Fruit fly (Drosophila melanogaster): Measurements from ENCODE around the gene Pfdn2.

Pfdn2 gene

dm6 chr3L:11035039-11035438 is 39.1 kb downstream of the Pfdn2 start:
- TF ChIP-seq dsx (GFP tag; optimal IDR thresholded peaks at IDR 0.05; ENCODE audit: poor library complexity, severe bottlenecking) (no peak), OdsH (GFP tag; optimal IDR thresholded peaks at IDR 0.05) (no peak), CG11762 (GFP tag; optimal IDR thresholded peaks at IDR 0.05; ENCODE audit: insufficient read depth) (no peak), vri (GFP tag; optimal IDR thresholded peaks at IDR 0.05) (peak; percentile 63), CG1621 (tag; optimal IDR thresholded peaks at IDR 0.05) (no peak)

dm6 chr3L:11033327-11033975 is 40.7 kb downstream of the Pfdn2 start:
- TF ChIP-seq achi (GFP tag; optimal IDR thresholded peaks at IDR 0.05) (peak; percentile 76), topi (GFP tag; optimal IDR thresholded peaks at IDR 0.05) (peak; percentile 76), CG11294 (GFP tag; IDR thresholded peaks at IDR 0.05) (0 out of 2 replicates have a peak, but pooled peaks have one; percentile 14), ss (GFP tag; optimal IDR thresholded peaks at IDR 0.05) (peak; percentile 74 to 78), Eip78C (GFP tag) (peak; percentile 96), Sox14 (GFP tag; optimal IDR thresholded peaks at IDR 0.05) (peak; percentile 69), fkh (GFP tag; optimal IDR thresholded peaks at IDR 0.05) (no peak), Eip75B (GFP tag; optimal IDR thresholded peaks at IDR 0.05) (peak; percentile 79), cyc (GFP tag; optimal IDR thresholded peaks at IDR 0.05) (peak; percentile 54), Lpt (GFP tag; optimal IDR thresholded peaks at IDR 0.05) (peak; percentile 71), CG16779 (tag; optimal IDR thresholded peaks at IDR 0.05) (peak; percentile 50), svp (GFP tag) (peak; percentile 89), pdm3 (GFP tag; optimal IDR thresholded peaks at IDR 0.05) (peak; percentile 67), fd59A (GFP tag; optimal IDR thresholded peaks at IDR 0.05) (peak; percentile 64), CG7368 (GFP tag; optimal IDR thresholded peaks at IDR 0.05) (peak; percentile 32), CG3032 (tag; optimal IDR thresholded peaks at IDR 0.05) (peak; percentile 79), CG31627 (GFP tag; optimal IDR thresholded peaks at IDR 0.05) (peak; percentile 60), Ets21C (GFP tag; optimal IDR thresholded peaks at IDR 0.05) (peak; percentile 36), Blimp-1 (GFP tag; optimal IDR thresholded peaks at IDR 0.05) (peak; percentile 70), CG6854 (GFP tag; optimal IDR thresholded peaks at IDR 0.05) (peak; percentile 26), salr (GFP tag; optimal IDR thresholded peaks at IDR 0.05) (peak; percentile 33 to 46), CG1621 (tag; optimal IDR thresholded peaks at IDR 0.05) (peak; percentile 74), Ets96B (tag; optimal IDR thresholded peaks at IDR 0.05) (peak; percentile 85), vri (GFP tag; optimal IDR thresholded peaks at IDR 0.05) (peak; percentile 61), CG6808 (GFP tag; optimal IDR thresholded peaks at IDR 0.05) (peak; percentile 80), CG9139 (GFP tag; optimal IDR thresholded peaks at IDR 0.05) (peak; percentile 59), Sox15 (GFP tag; optimal IDR thresholded peaks at IDR 0.05) (peak; percentile 41), CG8632 (GFP tag; optimal IDR thresholded peaks at IDR 0.05) (peak; percentile 59), CG34406 (GFP tag; optimal IDR thresholded peaks at IDR 0.05) (peak; percentile 60), net (GFP tag; optimal IDR thresholded peaks at IDR 0.05) (peak; percentile 64), Met (GFP tag; optimal IDR thresholded peaks at IDR 0.05) (peak; percentile 82), CG8319 (GFP tag; optimal IDR thresholded peaks at IDR 0.05) (peak; percentile 31), Hr38 (GFP tag; optimal IDR thresholded peaks at IDR 0.05) (no peak), fd85E (GFP tag; optimal IDR thresholded peaks at IDR 0.05) (no peak), dsx (GFP tag; optimal IDR thresholded peaks at IDR 0.05; ENCODE audit: poor library complexity, severe bottlenecking) (peak; percentile 82), OdsH (GFP tag; optimal IDR thresholded peaks at IDR 0.05) (peak; percentile 80), CG8119 (GFP tag; IDR thresholded peaks at IDR 0.05) (peak; percentile 88), esn (GFP tag; optimal IDR thresholded peaks at IDR 0.05) (peak; percentile 81), lz (GFP tag; optimal IDR thresholded peaks at IDR 0.05) (peak; percentile 68), CG6792 (GFP tag; optimal IDR thresholded peaks at IDR 0.05) (peak; percentile 59), spab (GFP tag; optimal IDR thresholded peaks at IDR 0.05) (peak; percentile 81), dac (GFP tag; optimal IDR thresholded peaks at IDR 0.05) (peak; percentile 61), acj6 (GFP tag; optimal IDR thresholded peaks at IDR 0.05) (peak; percentile 74), CG11902 (GFP tag; optimal IDR thresholded peaks at IDR 0.05) (peak; percentile 34), Eip93F (GFP tag; optimal IDR thresholded peaks at IDR 0.05) (no peak), CG15336 (GFP tag; IDR thresholded peaks at IDR 0.05) (peak; percentile 86), CG3919 (GFP tag; optimal IDR thresholded peaks at IDR 0.05) (peak; percentile 71)
